Fruit fly (Drosophila melanogaster) Kc167 (cell line): Measurements from ENCODE around the gene Hecw.

Experiments
- h ChIP-seq: fragments of >200 bp; optimal IDR thresholded peaks from 3 replicates; lab custom pipeline; 2018; ENCODE audit warnings: missing external identifiers
- insv ChIP-seq: fragments of >200 bp; optimal IDR thresholded peaks from 3 replicates; lab custom pipeline; 2018; ENCODE audit warnings: missing external identifiers
- psq ChIP-seq: fragments of >200 bp; optimal IDR thresholded peaks from 2 replicates; lab custom pipeline; 2017; ENCODE audit warnings: missing external identifiers

DNA sequence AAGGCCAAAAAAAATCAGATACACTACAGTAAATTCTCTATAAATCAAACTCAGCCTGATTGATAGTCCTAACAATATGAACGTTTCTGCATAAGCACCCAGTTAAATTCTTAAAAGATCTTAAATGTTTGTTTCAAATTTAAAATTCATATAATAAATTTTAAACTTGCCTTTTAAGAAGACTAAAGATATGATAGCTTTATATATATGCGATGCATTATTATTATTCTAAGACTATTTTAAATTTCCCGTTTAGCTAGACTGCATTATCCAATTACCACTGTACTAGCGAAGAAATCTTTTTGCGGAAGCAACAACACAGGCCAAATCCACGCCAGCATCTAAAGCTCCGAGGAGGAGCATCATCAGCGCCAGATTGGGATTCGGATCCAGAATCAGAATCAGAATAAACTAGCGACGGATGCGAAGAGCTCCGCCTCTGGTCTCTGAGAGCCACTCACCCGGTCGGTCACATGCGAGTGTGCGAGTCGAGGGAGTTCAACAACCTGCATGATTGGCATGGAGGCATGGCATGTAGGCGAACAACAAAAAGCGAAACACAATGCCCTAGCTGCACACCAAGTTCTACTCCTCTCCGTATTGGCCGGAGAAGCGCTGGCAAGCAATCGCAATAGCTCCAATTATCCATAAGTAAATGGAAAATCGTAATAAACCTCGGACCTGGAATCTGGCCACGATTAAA lies 45.4 kb downstream of the Hecw start:
- no peak for TF ChIP-seq h (lab: Kevin White, UChicago)
- no peak for TF ChIP-seq insv (lab: Kevin White, UChicago)
- TF ChIP-seq psq (lab: Kevin White, UChicago), result no peak
